Fruit fly (Drosophila melanogaster): ENCODE results near the gene VhaM9.7-a.
A peak's percentile ranks its signal among the peaks of the same experiment; 100 is the strongest.

VhaM9.7-a gene

dm6 chr3L:4227164-4227563 is 35.3 kb upstream of the VhaM9.7-a start, which contains the start of gene CG46460 (continued):
- no peak for TF ChIP-seq CG15073 (GFP tag; optimal IDR thresholded peaks at IDR 0.05)
- TF ChIP-seq CG7839 (tag; optimal IDR thresholded peaks at IDR 0.05) = no peak
- no peak for TF ChIP-seq Bteb2 (GFP tag; optimal IDR thresholded peaks at IDR 0.05)
- no peak for TF ChIP-seq eve (GFP tag; optimal IDR thresholded peaks at IDR 0.05)
- TF ChIP-seq Eip74EF (GFP tag; optimal IDR thresholded peaks at IDR 0.05) = no peak
- no peak for TF ChIP-seq CG10366 (GFP tag; IDR thresholded peaks at IDR 0.05)
- no peak for TF ChIP-seq CG11247 (GFP tag; IDR thresholded peaks at IDR 0.05)
- no peak for TF ChIP-seq lbe (GFP tag; optimal IDR thresholded peaks at IDR 0.05)
- TF ChIP-seq E2f2 (GFP tag; IDR thresholded peaks at IDR 0.05) = no peak
- no peak for TF ChIP-seq emc (GFP tag; optimal IDR thresholded peaks at IDR 0.05)
- TF ChIP-seq CG32767 (GFP tag; IDR thresholded peaks at IDR 0.05) = no peak
- no peak for TF ChIP-seq corto (GFP tag; optimal IDR thresholded peaks at IDR 0.05)
- TF ChIP-seq Rfx (GFP tag; IDR thresholded peaks at IDR 0.05) = 0 out of 2 replicates have a peak, but pooled peaks have one; percentile 12
- no peak for TF ChIP-seq CG4730 (GFP tag; IDR thresholded peaks at IDR 0.05)
- no peak for TF ChIP-seq Atf6 (GFP tag; IDR thresholded peaks at IDR 0.05)
- peak; percentile 43; the same call in 1 of the 3 replicates for TF ChIP-seq Opbp (GFP tag; IDR thresholded peaks at IDR 0.05; ENCODE audit: partially characterized antibody)
- no peak for TF ChIP-seq CG11560 (tag; IDR thresholded peaks at IDR 0.05)
- TF ChIP-seq gro (GFP tag; optimal IDR thresholded peaks at IDR 0.05) = no peak
- peak; percentile 84 for TF ChIP-seq Jarid2 (GFP tag; optimal IDR thresholded peaks at IDR 0.05)
- no peak for TF ChIP-seq disco-r (GFP tag; optimal IDR thresholded peaks at IDR 0.05)
- no peak for TF ChIP-seq CG30020 (tag; optimal IDR thresholded peaks at IDR 0.05)
- no peak for TF ChIP-seq NfI (GFP tag; optimal IDR thresholded peaks at IDR 0.05)
- peak; percentile 39; the same call in 1 of the 2 replicates for TF ChIP-seq CG4360 (GFP tag; IDR thresholded peaks at IDR 0.05)
- TF ChIP-seq kah (GFP tag; optimal IDR thresholded peaks at IDR 0.05) = no peak
- no peak for TF ChIP-seq CG11085 (GFP tag; IDR thresholded peaks at IDR 0.05)
- no peak for TF ChIP-seq gt (GFP tag; IDR thresholded peaks at IDR 0.05)
- TF ChIP-seq H2.0 (GFP tag; IDR thresholded peaks at IDR 0.05) = no peak
- no peak for TF ChIP-seq Pdp1 (GFP tag; optimal IDR thresholded peaks at IDR 0.05)
- TF ChIP-seq CG32532 (GFP tag; IDR thresholded peaks at IDR 0.05) = no peak
- TF ChIP-seq sug (tag; optimal IDR thresholded peaks at IDR 0.05) = no peak
- TF ChIP-seq CG9932 (GFP tag; IDR thresholded peaks at IDR 0.05) = no peak
- TF ChIP-seq CG1792 (GFP tag; optimal IDR thresholded peaks at IDR 0.05) = no peak
- TF ChIP-seq da (GFP tag; optimal IDR thresholded peaks at IDR 0.05) = no peak
- TF ChIP-seq Tbp (GFP tag; optimal IDR thresholded peaks at IDR 0.05) = no peak
- no peak for TF ChIP-seq bcd (GFP tag; optimal IDR thresholded peaks at IDR 0.05)
- TF ChIP-seq salm (tag; optimal IDR thresholded peaks at IDR 0.05) = no peak
- TF ChIP-seq CG31388 (GFP tag; optimal IDR thresholded peaks at IDR 0.05) = no peak
- no peak for TF ChIP-seq Hmx (GFP tag; optimal IDR thresholded peaks at IDR 0.05)
- TF ChIP-seq Hey (tag; optimal IDR thresholded peaks at IDR 0.05) = no peak
- no peak for TF ChIP-seq CG10209 (GFP tag; optimal IDR thresholded peaks at IDR 0.05)
- no peak for TF ChIP-seq CG3847 (GFP tag; IDR thresholded peaks at IDR 0.05)
- TF ChIP-seq fd102C (GFP tag; optimal IDR thresholded peaks at IDR 0.05) = no peak
- no peak for TF ChIP-seq btn (GFP tag; optimal IDR thresholded peaks at IDR 0.05)
- no peak for TF ChIP-seq bowl (GFP tag; IDR thresholded peaks at IDR 0.05)
- TF ChIP-seq CG34422 (GFP tag; IDR thresholded peaks at IDR 0.05) = 0 out of 3 replicates have a peak, but pooled peaks have one; percentile 36
- TF ChIP-seq CG31441 (GFP tag; IDR thresholded peaks at IDR 0.05) = no peak
- no peak for TF ChIP-seq CG10274 (GFP tag; optimal IDR thresholded peaks at IDR 0.05)
- TF ChIP-seq crol (GFP tag; IDR thresholded peaks at IDR 0.05) = peak; percentile 57
- TF ChIP-seq Gsc (GFP tag; IDR thresholded peaks at IDR 0.05) = no peak
- no peak for TF ChIP-seq ftz-f1 (GFP tag; optimal IDR thresholded peaks at IDR 0.05)
- TF ChIP-seq CG7271 (tag; optimal IDR thresholded peaks at IDR 0.05) = no peak
- TF ChIP-seq CG8765 (GFP tag; IDR thresholded peaks at IDR 0.05) = no peak
- TF ChIP-seq CG18764 (GFP tag; optimal IDR thresholded peaks at IDR 0.05) = no peak
